Fruit fly (Drosophila melanogaster) ovary, adult (tissue): Measurements from ENCODE around the gene CG31075.
A peak's percentile ranks its signal among the peaks of the same experiment; 100 is the strongest.

Experiments
- CG17801 ChIP-seq: fragments of 200-800 bp; optimal IDR thresholded peaks from 2 replicates; lab custom pipeline; 2019; ENCODE audit warnings: missing biosample characterization, mild to moderate bottlenecking, missing genetic modification characterization, moderate library complexity; ENCODE audit not compliant: partially characterized antibody

The CG31075 gene

DNA sequence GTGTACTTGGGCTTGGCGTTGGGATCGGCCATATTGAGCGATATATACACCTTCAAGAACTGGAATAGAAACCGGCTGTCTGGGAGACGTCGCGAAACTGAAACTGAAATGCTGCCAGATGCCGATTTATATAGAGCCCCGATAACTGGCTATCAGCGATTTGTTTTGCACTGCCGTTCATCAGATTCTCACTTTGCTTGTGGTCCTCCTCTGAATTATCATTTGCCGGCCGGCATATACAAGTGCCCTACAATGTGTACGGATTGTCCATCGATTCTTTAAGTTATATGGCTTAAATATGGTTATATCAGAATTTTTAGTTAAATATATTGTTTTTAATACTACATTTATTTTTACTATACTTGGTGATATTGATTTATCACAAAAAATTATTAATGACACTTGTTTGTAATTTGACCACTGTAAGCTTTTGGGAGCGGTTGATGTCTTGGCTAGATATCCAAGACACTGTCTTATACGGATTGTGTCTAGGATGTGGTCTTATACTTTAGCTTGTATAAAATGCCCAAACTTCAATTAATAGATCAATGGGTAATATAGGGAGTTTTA, at the start of gene CG31075:
CG31075 (minus strand) TSS at position 106 of the 570 bp plus-strand sequence.
- peak; percentile 75 for TF ChIP-seq CG17801 (GFP tag; lab: Kevin White, UChicago)

- no peak for TF ChIP-seq CG17801 (GFP tag; lab: Kevin White, UChicago)
Measured at dm6 chr3R:27033935-27034334, 45.6 kb upstream of the CG31075 start.

- no peak for TF ChIP-seq CG17801 (GFP tag; lab: Kevin White, UChicago)
Measured at dm6 chr3R:27026009-27026408, 37.7 kb upstream of the CG31075 start, which contains the start of gene CG6271. Gene CG6271, minus strand, starts transcription at chr3R:27026109.

DNA sequence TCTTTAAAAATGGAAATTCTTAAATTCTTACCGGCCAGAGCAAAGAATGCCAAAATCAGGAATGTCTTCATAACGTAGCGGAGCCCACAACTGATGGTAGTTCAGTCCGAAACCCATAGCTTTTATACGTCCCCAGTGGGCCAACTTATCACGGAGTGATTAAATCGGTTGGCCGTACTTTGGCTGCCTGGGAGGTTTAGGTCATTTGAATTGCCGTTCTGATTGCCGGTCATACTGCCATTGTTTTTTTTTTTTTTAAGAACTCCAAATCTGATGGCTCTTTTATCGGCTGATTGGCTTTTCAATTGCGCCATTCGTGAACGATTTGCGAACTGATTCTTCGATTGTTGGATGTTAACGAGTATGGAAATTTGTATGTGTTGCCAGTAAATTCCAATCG, 34.8 kb upstream of the CG31075 start, which contains the start of gene CG6277:
CG6277 (minus strand) TSS at position 101 of the 400 bp plus-strand sequence.
- TF ChIP-seq CG17801 (GFP tag; lab: Kevin White, UChicago), result no peak

- no peak for TF ChIP-seq CG17801 (GFP tag; lab: Kevin White, UChicago)
Measured at dm6 chr3R:27021278-27021677, 33.0 kb upstream of the CG31075 start, which contains the start of gene CG6283. Gene CG6283, minus strand, starts transcription at chr3R:27021378.

DNA sequence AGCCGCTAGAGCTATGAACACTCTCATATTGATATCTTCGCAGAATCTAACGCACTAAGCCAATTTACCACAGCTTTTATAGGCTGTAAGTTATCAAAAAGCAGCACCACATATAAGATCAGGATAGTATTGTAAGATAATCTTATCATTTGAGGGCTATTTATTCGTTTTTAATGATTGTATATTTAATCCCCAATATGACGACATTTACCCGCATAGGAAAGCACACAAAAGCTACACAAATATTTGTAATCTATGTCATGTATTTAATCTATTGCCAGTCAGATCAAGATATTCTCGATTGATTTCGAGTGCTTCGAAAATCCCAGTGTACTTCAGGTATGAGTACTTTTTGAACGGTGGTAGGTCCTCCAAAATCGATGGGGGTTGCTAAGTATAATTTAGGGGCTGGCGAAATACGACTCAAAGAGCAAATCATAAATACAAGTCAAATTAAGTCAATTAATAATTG, 31.4 kb upstream of the CG31075 start, which contains the start of gene CG17191:
CG17191 (minus strand) TSS at position 51 of the 472 bp plus-strand sequence.
- no peak for TF ChIP-seq CG17801 (GFP tag; lab: Kevin White, UChicago)

DNA sequence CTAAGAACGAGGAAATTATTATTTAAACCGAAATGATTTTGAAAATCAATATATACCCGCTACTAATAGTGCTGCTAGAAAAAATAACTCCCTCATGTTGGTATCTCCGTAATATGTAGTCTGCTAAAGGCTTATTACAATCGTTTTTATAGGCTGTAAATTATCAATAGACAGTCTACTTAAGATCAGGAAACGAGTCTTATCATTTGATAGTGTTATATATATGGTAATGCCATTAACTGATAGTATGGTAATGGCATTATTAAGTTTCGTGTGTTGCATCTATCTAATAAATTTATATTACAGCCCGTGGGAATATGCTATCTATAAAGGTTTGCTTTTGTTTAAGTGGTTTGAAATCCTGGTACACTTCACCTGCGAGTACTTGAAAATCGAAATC, 29.9 kb upstream of the CG31075 start, which contains the start of gene CG17192:
CG17192 (minus strand) TSS at position 101 of the 400 bp plus-strand sequence.
- no peak for TF ChIP-seq CG17801 (GFP tag; lab: Kevin White, UChicago)

- TF ChIP-seq CG17801 (GFP tag; lab: Kevin White, UChicago), result no peak
Measured at dm6 chr3R:27007022-27007421, 18.7 kb upstream of the CG31075 start, which contains the start of gene CG6295. Gene CG6295, minus strand, starts transcription at chr3R:27007055.

dm6 chr3R:27005338-27005737, 17.0 kb upstream of the CG31075 start, which contains the start of gene CG6296:
Gene CG6296, minus strand, starts transcription at chr3R:27005469.
- no peak for TF ChIP-seq CG17801 (GFP tag; lab: Kevin White, UChicago)

dm6 chr3R:27002787-27003186, 14.5 kb upstream of the CG31075 start:
- no peak for TF ChIP-seq CG17801 (GFP tag; lab: Kevin White, UChicago)

DNA sequence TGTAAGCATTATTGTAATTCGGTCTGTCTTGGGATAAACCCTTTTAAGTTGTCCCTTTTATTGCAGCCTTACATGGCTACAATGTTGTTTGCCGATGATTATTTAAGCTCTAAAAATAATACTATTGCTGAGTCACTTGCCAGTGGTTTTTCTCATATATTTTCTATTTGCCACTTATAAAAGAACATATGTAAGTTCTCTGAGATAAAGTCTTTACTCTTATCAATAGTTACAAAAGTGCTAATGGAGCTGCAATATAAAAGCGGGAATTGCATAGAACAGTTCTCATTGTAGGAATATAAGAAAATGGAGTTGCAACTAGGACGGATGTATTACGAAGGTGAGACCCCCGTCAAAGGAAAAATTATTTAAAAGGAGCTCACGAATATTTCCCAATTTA, 11.1 kb upstream of the CG31075 start, which contains the start of gene CG31077:
CG31077 (plus strand) TSS at position 301 of the 400 bp plus-strand sequence.
- TF ChIP-seq CG17801 (GFP tag; lab: Kevin White, UChicago), result no peak

dm6 chr3R:26996642-26997041, 8.3 kb upstream of the CG31075 start, which contains the start of gene RYa-R:
Gene RYa-R, plus strand, starts transcription at chr3R:26996980.
- no peak for TF ChIP-seq CG17801 (GFP tag; lab: Kevin White, UChicago)

DNA sequence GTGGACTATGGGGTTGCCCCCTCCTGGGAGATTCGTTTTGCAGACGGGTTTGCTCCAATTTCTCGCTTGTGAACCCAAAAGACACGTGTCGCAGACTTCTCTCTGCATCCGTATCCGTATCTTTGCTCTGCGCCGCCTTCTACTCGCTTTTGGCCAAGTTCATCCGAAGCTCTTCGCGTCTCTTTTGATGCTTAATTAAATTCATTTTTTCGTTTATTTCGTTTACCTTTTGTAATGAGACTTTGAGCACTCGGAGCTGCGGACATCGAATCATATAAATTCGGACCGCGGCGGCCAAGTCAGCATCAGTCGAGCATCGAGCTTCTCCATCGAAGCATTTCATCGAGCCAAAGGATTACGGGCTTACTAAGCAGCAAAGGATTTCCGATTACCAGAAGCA, 6.2 kb upstream of the CG31075 start, which contains the start of gene TwdlC:
TwdlC (plus strand) TSS at position 301 of the 400 bp plus-strand sequence.
- no peak for TF ChIP-seq CG17801 (GFP tag; lab: Kevin White, UChicago)

DNA sequence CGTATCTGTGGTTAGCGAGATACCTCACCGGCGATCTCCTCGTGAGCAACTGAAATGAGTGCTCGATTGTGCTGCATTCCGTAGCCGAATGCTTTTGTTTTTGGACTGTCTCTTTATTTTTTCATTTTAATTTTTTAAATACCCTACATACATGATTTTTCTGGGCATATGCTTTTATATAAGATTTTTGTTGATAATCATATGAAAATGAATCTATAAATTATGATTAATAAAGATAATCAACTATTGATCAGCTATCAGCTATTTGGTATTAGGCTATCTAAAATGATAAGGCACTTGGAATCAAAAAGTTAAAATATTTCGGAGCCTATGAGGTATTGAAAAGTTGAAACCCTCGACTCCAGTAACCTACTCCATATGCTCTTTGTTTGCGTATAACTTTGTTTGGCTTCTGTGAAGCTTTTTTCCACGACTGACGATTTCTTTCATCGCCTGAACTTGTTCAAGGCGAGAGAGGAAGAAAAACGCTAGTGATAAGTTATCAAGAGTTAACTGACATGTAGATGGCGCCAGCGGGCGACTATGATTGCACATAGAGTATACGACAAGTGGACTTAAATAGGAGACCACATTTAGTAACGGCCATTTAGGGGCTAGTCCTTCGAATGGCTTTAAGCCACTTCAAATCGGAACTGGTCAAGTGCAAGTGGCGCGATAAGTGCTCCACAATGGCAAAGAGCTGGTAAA, 1.6 kb upstream of the CG31075 start, which contains the start of gene CG31076:
CG31076 (minus strand) TSS at position 51 of the 708 bp plus-strand sequence.
- no peak for TF ChIP-seq CG17801 (GFP tag; lab: Kevin White, UChicago)

DNA sequence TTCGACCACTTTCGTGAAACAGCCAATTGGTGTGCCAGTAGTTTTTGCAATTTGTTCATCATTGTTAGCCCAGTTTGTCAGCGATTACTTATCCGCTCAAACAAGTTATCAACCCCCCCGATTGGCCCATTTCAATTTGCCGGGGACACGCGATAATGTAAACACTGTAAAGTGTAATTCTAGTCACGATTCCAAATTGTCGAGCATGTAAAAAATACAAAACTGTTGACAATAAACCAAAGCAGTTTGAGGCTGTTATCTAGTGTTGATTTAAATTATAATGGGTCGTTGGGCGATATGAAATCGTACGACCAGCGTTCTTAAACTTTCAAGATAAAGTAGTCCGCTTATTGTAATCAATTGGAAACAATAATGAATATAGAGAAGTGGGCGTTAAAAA, 862 bp downstream of the CG31075 start:
- peak; percentile 19 for TF ChIP-seq CG17801 (GFP tag; lab: Kevin White, UChicago)
